Fruit fly (Drosophila melanogaster) whole organism, prepupa: Measurements from ENCODE around the gene EMC2B.

ENCODE experiments used
- CG11294 ChIP-seq: fragments of 200-800 bp; sonication (Bioruptor generic); IDR thresholded peaks from 2 replicates; pipeline ENCODE4 v1.3.6; 2022; ENCODE audit warnings: missing biosample characterization, missing genetic modification characterization
- CG11902 ChIP-seq: fragments of 200-800 bp; sonication (Bioruptor generic); optimal IDR thresholded peaks from 3 replicates; lab custom pipeline; 2016; ENCODE audit warnings: missing biosample characterization, missing genetic modification characterization
- CG8632 ChIP-seq: fragments of 200-800 bp; sonication (Bioruptor generic); optimal IDR thresholded peaks from 3 replicates; lab custom pipeline; 2016; ENCODE audit warnings: missing biosample characterization, missing genetic modification characterization
- Sox15 ChIP-seq: fragments of 200-800 bp; sonication (Bioruptor generic); optimal IDR thresholded peaks from 3 replicates; lab custom pipeline; 2016; ENCODE audit warnings: missing biosample characterization, missing genetic modification characterization
- acj6 ChIP-seq: fragments of 200-800 bp; sonication (Bioruptor generic); optimal IDR thresholded peaks from 3 replicates; lab custom pipeline; 2016; ENCODE audit warnings: missing biosample characterization, missing genetic modification characterization

EMC2B gene

dm6 chr3R:16940520-16940919, 51.2 kb downstream of the EMC2B start:
- TF ChIP-seq CG11294, result no peak
- TF ChIP-seq acj6 (GFP tag; lab: Kevin White, UChicago), result no peak
- no peak for TF ChIP-seq Sox15 (GFP tag; lab: Kevin White, UChicago)
- no peak for TF ChIP-seq CG11902
- no peak for TF ChIP-seq CG8632 (GFP tag; lab: Kevin White, UChicago)
- TF ChIP-seq, all 60 proteins: peak for 0
